Worm (Caenorhabditis elegans) whole organism, late embryonic: Measurements from ENCODE around the gene T04C12.1.

Experiments used
- C38D4.7 ChIP-seq: fragments of 200-800 bp; sonication (Bioruptor generic); optimal IDR thresholded peaks from 2 replicates; lab custom pipeline; 2018; ENCODE audit warnings: mild to moderate bottlenecking, missing genetic modification characterization, moderate library complexity, missing compliant biosample characterization
- K09A11.1 ChIP-seq: sonication (generic microtip); optimal IDR thresholded peaks from 2 replicates; lab custom pipeline; 2017; ENCODE audit warnings: antibody characterized with exemption, mild to moderate bottlenecking, missing genetic modification characterization, missing compliant biosample characterization; ENCODE audit not compliant: insufficient read depth
- T23F11.4 ChIP-seq: fragments of 200-800 bp; sonication (Bioruptor generic); optimal IDR thresholded peaks from 2 replicates; lab custom pipeline; 2018; ENCODE audit warnings: mild to moderate bottlenecking, missing genetic modification characterization, missing compliant biosample characterization
- fkh-10 ChIP-seq: fragments of 150-350 bp; optimal IDR thresholded peaks from 2 replicates; lab custom pipeline; 2014; ENCODE audit warnings: missing biosample characterization, missing genetic modification reagents, missing genetic modification characterization
- gmeb-2 ChIP-seq: sonication (generic microtip); optimal IDR thresholded peaks from 2 replicates; lab custom pipeline; 2016; ENCODE audit warnings: missing genetic modification characterization, inconsistent platforms, missing compliant biosample characterization
- nhr-11 ChIP-seq: fragments of 150-350 bp; optimal IDR thresholded peaks from 2 replicates; lab custom pipeline; 2014; ENCODE audit warnings: missing biosample characterization, missing genetic modification characterization
- nhr-232 ChIP-seq: sonication (generic microtip); optimal IDR thresholded peaks from 2 replicates; lab custom pipeline; 2016; ENCODE audit warnings: missing genetic modification characterization, missing compliant biosample characterization
- pha-2 ChIP-seq: sonication (generic microtip); optimal IDR thresholded peaks from 2 replicates; lab custom pipeline; 2017; ENCODE audit warnings: mild to moderate bottlenecking, missing genetic modification characterization, missing compliant biosample characterization
- pha-4 ChIP-seq: fragments of 150-350 bp; optimal IDR thresholded peaks from 2 replicates; lab custom pipeline; 2018; ENCODE audit warnings: missing biosample characterization, missing genetic modification reagents, missing genetic modification characterization

- no peak for TF ChIP-seq nhr-232 (tag; lab: Kevin White, UChicago)
- no peak for TF ChIP-seq fkh-10 (GFP tag; lab: Kevin White, UChicago)
- TF ChIP-seq nhr-11: no peak
- no peak for TF ChIP-seq pha-2
- no peak for TF ChIP-seq pha-4 (tag; lab: Kevin White, UChicago)
- TF ChIP-seq T23F11.4: no peak
- TF ChIP-seq C38D4.7 (GFP tag; lab: Kevin White, UChicago): no peak
- no peak for TF ChIP-seq K09A11.1
- no peak for TF ChIP-seq gmeb-2 (tag; lab: Kevin White, UChicago)
Observed at ce11 chrV:11040020-11040419, 19.0 kb downstream of the T04C12.1 start, which contains the start of gene C45B11.9.
